Fruit fly (Drosophila melanogaster): ENCODE data around the gene CG10077.

The CG10077 gene

DNA sequence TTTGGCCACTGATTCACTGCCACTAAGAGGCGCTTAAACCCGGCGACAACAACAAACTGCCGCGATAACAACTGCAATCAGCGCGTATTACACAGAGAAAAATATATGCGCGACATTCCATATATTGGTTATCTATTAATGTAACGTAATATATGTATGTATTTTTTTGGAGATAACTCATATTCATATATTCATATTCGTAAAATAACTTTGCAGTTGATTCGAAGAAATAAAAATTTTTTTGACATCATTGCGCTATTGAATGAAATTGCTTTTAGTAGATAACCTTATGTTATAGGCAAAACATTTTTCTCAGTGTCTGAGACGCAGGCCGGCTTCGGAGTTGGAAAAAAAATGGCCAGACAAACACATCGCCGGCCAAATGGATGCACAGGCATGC lies 41.2 kb upstream of the CG10077 start:
- no peak for TF ChIP-seq Dif (GFP tag; optimal IDR thresholded peaks at IDR 0.05; ENCODE audit: partially characterized antibody)
- TF ChIP-seq sage (GFP tag; optimal IDR thresholded peaks at IDR 0.05): no peak
- no peak for TF ChIP-seq CG9705 (GFP tag; optimal IDR thresholded peaks at IDR 0.05)
- TF ChIP-seq sv (GFP tag; optimal IDR thresholded peaks at IDR 0.05): no peak
- TF ChIP-seq Vsx2 (GFP tag; optimal IDR thresholded peaks at IDR 0.05; ENCODE audit: partially characterized antibody): no peak
- TF ChIP-seq OdsH (GFP tag; optimal IDR thresholded peaks at IDR 0.05): peak; percentile 22
- no peak for TF ChIP-seq Myc (optimal IDR thresholded peaks at IDR 0.05)
- TF ChIP-seq ey (GFP tag; optimal IDR thresholded peaks at IDR 0.05): peak; percentile 13
- no peak for TF ChIP-seq tai (GFP tag; optimal IDR thresholded peaks at IDR 0.05)
- TF ChIP-seq dmrt93B (GFP tag; optimal IDR thresholded peaks at IDR 0.05): no peak
- TF ChIP-seq CrebA (GFP tag; optimal IDR thresholded peaks at IDR 0.05; ENCODE audit: borderline replicate concordance): no peak
- TF ChIP-seq brk (GFP tag; optimal IDR thresholded peaks at IDR 0.05): no peak
- TF ChIP-seq pan (optimal IDR thresholded peaks at IDR 0.05): no peak
- peak; percentile 0 for TF ChIP-seq psq (GFP tag; optimal IDR thresholded peaks at IDR 0.05)
- TF ChIP-seq Hr78 (GFP tag; optimal IDR thresholded peaks at IDR 0.05): no peak
- peak; percentile 31 for TF ChIP-seq HLH106 (tag; optimal IDR thresholded peaks at IDR 0.05)
- TF ChIP-seq Jra (GFP tag; optimal IDR thresholded peaks at IDR 0.05): no peak
- peak; percentile 16 for TF ChIP-seq fru (GFP tag; optimal IDR thresholded peaks at IDR 0.05)
- TF ChIP-seq Dfd (GFP tag; optimal IDR thresholded peaks at IDR 0.05): no peak
- TF ChIP-seq Sp1 (GFP tag; optimal IDR thresholded peaks at IDR 0.05): peak; percentile 7
- no peak for TF ChIP-seq Hnf4 (GFP tag; optimal IDR thresholded peaks at IDR 0.05)
- TF ChIP-seq dsf (GFP tag; optimal IDR thresholded peaks at IDR 0.05; ENCODE audit: borderline replicate concordance): no peak
- peak; percentile 9 for TF ChIP-seq br (GFP tag; optimal IDR thresholded peaks at IDR 0.05)
- no peak for TF ChIP-seq woc (GFP tag; optimal IDR thresholded peaks at IDR 0.05)
- TF ChIP-seq N (GFP tag; optimal IDR thresholded peaks at IDR 0.05): no peak
- peak; percentile 28 for TF ChIP-seq rgr (GFP tag; optimal IDR thresholded peaks at IDR 0.05)
- no peak for TF ChIP-seq Rel (GFP tag; optimal IDR thresholded peaks at IDR 0.05)
- TF ChIP-seq Rel (tag; optimal IDR thresholded peaks at IDR 0.05): no peak
- no peak for TF ChIP-seq GATAd (GFP tag; optimal IDR thresholded peaks at IDR 0.05)
- TF ChIP-seq jim (GFP tag; optimal IDR thresholded peaks at IDR 0.05): no peak
- no peak for TF ChIP-seq Abd-B (GFP tag; optimal IDR thresholded peaks at IDR 0.05)
- peak in 1 of 2 experiments; percentile 29 for TF ChIP-seq foxo (GFP tag; optimal IDR thresholded peaks at IDR 0.05)
- no peak for TF ChIP-seq Hr83 (GFP tag; optimal IDR thresholded peaks at IDR 0.05; ENCODE audit: poor library complexity, severe bottlenecking)
- TF ChIP-seq dl (GFP tag; optimal IDR thresholded peaks at IDR 0.05; ENCODE audit: insufficient read depth in 1 of 2, partially characterized antibody in 2 of 2): no peak
- TF ChIP-seq lola (GFP tag; optimal IDR thresholded peaks at IDR 0.05): no peak
- no peak for TF ChIP-seq usp (GFP tag; optimal IDR thresholded peaks at IDR 0.05)
- TF ChIP-seq h (GFP tag; optimal IDR thresholded peaks at IDR 0.05): peak; percentile 26

DNA sequence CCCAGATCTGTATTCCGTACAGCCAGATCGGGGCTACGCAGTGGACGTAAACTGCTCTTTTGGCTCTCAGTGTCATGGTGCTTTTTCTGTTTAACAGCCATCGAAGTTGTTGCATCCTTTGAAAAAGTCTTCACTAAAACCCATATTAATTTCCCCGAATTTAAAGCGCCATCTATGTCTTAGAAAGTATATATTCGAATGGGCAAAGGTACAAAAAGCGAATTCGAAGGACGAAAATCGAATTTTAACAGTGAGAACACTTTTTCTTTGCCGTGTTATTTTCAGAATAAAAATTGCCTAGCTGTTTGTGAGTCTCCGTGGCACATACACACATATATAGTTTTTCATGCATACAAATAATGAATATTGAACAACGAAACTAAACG lies 39.7 kb upstream of the CG10077 start:
- no peak for TF ChIP-seq tai (GFP tag; optimal IDR thresholded peaks at IDR 0.05)
- TF ChIP-seq rgr (GFP tag; optimal IDR thresholded peaks at IDR 0.05): no peak
- TF ChIP-seq Myc (optimal IDR thresholded peaks at IDR 0.05): peak; percentile 44

DNA sequence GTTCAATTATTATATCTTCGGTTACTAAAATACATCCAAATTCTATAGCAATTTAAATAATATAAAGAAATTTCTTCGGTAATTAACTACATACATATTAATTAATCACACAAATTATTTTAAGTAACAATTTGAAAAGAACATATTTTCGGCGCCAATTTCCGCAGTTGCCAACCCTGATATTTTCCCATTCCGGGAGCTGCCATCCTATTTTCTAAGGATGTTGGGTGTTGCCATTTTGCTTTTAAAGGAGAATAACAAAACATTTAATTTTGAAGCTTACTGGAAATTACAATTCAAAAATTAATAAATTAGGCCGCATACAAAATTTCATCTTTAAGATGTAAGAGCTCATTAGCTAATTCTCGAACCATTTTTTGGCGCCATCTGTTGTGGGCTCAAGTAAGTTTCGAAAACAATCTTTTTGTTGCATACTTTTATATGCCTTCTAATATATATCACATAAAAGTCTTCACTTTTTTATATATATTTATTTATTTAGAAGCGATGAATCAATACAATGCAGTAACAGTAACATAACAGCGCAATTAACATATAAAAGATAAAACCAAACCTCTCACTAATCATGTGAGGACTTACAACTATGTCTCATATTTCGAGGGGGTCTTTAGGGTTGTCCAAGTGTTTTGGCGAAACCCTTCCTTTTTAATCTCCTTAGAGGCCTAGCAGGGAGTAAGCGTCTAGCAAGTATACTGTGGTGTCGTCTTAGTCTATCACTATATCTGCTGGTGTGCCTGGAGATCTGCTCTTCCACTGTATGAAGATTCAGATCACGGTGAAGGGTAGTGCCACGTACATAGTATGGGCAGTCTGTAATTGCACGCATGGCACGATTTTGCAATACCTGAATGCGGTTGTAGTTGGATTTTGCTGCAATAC lies 39.0 kb upstream of the CG10077 start:
- TF ChIP-seq Myc (optimal IDR thresholded peaks at IDR 0.05): peak; percentile 70

All from whole organism, wandering third instar larva.